Worm (Caenorhabditis elegans): ENCODE data around the gene Y39G8C.2.

Gene Y39G8C.2

DNA sequence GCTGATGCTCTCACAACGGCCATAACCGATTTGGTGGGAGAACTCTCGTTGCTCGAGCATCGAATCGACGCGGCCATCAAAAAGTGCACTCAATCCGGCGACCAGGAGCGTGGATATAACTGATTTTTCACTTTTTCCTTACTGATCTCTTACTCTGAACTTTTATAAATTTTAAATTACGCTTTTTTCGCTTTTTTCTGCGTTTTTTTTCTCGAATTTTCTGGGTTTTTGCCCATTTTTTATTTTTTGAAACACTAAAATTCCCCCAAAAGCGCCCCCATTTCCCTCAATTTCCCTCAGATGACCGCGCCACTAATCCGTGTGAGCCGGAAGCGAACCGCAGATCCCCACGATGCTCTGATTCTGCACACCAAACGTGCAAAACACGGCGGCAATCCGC is 37.0 kb downstream of the Y39G8C.2 start, which contains the start of gene W01G7.4:
Gene W01G7.4, plus strand, starts transcription at position 301 of the 400 bp plus-strand sequence.
- TF ChIP-seq M03D4.4 (tag; optimal IDR thresholded peaks at IDR 0.05): no peak
- TF ChIP-seq ceh-39 (tag; optimal IDR thresholded peaks at IDR 0.05): no peak

DNA sequence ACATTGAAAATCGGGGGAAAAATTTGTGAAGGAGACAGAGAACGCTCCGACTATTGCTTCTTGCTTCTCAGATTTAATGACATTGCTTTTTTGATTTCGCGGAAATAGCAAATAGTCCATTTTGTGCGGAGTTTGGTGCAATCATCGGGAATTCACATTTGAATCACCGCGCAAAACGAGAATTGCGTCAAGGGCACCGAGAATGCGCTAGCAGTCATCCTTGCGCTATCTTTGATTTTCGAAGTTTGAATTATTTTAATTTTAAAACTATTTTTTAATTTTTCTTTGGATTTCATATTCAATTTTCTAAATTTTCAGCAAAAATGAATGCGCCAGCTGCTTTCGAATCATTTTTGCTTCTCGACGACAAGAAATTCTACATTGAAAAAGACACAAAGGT is 37.7 kb downstream of the Y39G8C.2 start, which contains the start of gene rpb-11:
Gene rpb-11, plus strand, starts transcription at position 319 of the 400 bp plus-strand sequence.
- no peak for TF ChIP-seq sem-2 (GFP tag; optimal IDR thresholded peaks at IDR 0.05)
- TF ChIP-seq lin-32 (GFP tag; optimal IDR thresholded peaks at IDR 0.05): peak; percentile 34
- TF ChIP-seq flh-1 (GFP tag; optimal IDR thresholded peaks at IDR 0.05): no peak
- TF ChIP-seq elt-3 (tag; optimal IDR thresholded peaks at IDR 0.05): no peak
- TF ChIP-seq sptf-1 (tag; optimal IDR thresholded peaks at IDR 0.05): peak; percentile 80
- TF ChIP-seq lsy-2 (tag; optimal IDR thresholded peaks at IDR 0.05): peak; percentile 83
- no peak for TF ChIP-seq nhr-28 (tag; optimal IDR thresholded peaks at IDR 0.05)
- TF ChIP-seq drap-1 (GFP tag; optimal IDR thresholded peaks at IDR 0.05): peak; percentile 65
- TF ChIP-seq unc-62 (GFP tag; optimal IDR thresholded peaks at IDR 0.05): peak; percentile 7
- peak; percentile 33 for TF ChIP-seq ceh-39 (tag; optimal IDR thresholded peaks at IDR 0.05)
- peak; percentile 22 for TF ChIP-seq ztf-11 (tag; optimal IDR thresholded peaks at IDR 0.05)
- TF ChIP-seq nhr-12 (tag; optimal IDR thresholded peaks at IDR 0.05): no peak
- TF ChIP-seq mls-2 (tag; optimal IDR thresholded peaks at IDR 0.05): peak; percentile 78
- no peak for TF ChIP-seq snpc-4 (tag; optimal IDR thresholded peaks at IDR 0.05)
- TF ChIP-seq hlh-1 (tag; optimal IDR thresholded peaks at IDR 0.05): peak; percentile 42
- peak; percentile 53 for TF ChIP-seq elt-1 (tag; optimal IDR thresholded peaks at IDR 0.05; ENCODE audit: borderline replicate concordance, insufficient read depth)
- TF ChIP-seq ceh-83 (GFP tag; optimal IDR thresholded peaks at IDR 0.05): no peak
- no peak for TF ChIP-seq nhr-76 (tag; optimal IDR thresholded peaks at IDR 0.05)
- peak; percentile 37 for TF ChIP-seq bed-3 (GFP tag; optimal IDR thresholded peaks at IDR 0.05)
- TF ChIP-seq blmp-1 (tag; optimal IDR thresholded peaks at IDR 0.05): no peak
- peak; percentile 79 for TF ChIP-seq M03D4.4 (tag; optimal IDR thresholded peaks at IDR 0.05)
- no peak for TF ChIP-seq tbx-8 (GFP tag; optimal IDR thresholded peaks at IDR 0.05)
- peak; percentile 66 for TF ChIP-seq ceh-43 (GFP tag; optimal IDR thresholded peaks at IDR 0.05)
- no peak for TF ChIP-seq zip-8 (tag; optimal IDR thresholded peaks at IDR 0.05)
- no peak for TF ChIP-seq mab-5 (tag; optimal IDR thresholded peaks at IDR 0.05)
- peak; percentile 45 for TF ChIP-seq unc-120 (tag; optimal IDR thresholded peaks at IDR 0.05; ENCODE audit: poor library complexity, severe bottlenecking)
- TF ChIP-seq nhr-237 (tag; optimal IDR thresholded peaks at IDR 0.05): peak; percentile 81
- peak; percentile 59 for TF ChIP-seq ces-1 (GFP tag; optimal IDR thresholded peaks at IDR 0.05)
- no peak for TF ChIP-seq unc-39 (tag; optimal IDR thresholded peaks at IDR 0.05)
- peak; percentile 45 for TF ChIP-seq cnd-1 (tag; optimal IDR thresholded peaks at IDR 0.05)
- TF ChIP-seq lin-13 (tag; optimal IDR thresholded peaks at IDR 0.05): peak; percentile 97
- peak; percentile 87 for TF ChIP-seq pha-4 (tag; optimal IDR thresholded peaks at IDR 0.05)
- TF ChIP-seq mep-1 (tag; optimal IDR thresholded peaks at IDR 0.05): peak; percentile 95
- TF ChIP-seq nhr-2 (tag; optimal IDR thresholded peaks at IDR 0.05): peak; percentile 19

DNA sequence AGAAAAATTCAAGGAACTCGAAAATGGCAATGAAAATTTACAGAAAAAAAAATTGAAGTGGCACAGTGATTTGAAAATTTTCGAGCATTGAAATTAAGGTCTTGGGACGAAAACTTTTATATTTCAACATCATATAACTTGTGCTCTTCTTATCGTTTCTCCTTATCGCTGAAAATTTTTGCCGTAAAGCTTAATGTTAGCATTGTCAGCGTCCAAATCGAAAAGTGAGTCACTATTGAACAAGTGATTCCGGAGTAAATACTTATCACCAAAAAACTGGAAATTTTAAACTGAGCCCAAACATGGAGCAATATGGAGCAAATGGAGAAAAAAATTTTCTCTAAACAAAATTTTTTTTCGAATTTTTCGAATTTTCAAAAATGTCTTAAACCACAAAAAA is 41.7 kb downstream of the Y39G8C.2 start:
- TF ChIP-seq hlh-1 (tag; optimal IDR thresholded peaks at IDR 0.05) (no peak), ham-2 (GFP tag; optimal IDR thresholded peaks at IDR 0.05) (no peak), mep-1 (tag; optimal IDR thresholded peaks at IDR 0.05) (no peak), ceh-43 (GFP tag; optimal IDR thresholded peaks at IDR 0.05) (no peak), cnd-1 (tag; optimal IDR thresholded peaks at IDR 0.05) (no peak), unc-120 (tag; optimal IDR thresholded peaks at IDR 0.05; ENCODE audit: poor library complexity, severe bottlenecking) (no peak), nhr-12 (tag; optimal IDR thresholded peaks at IDR 0.05) (no peak), blmp-1 (tag; optimal IDR thresholded peaks at IDR 0.05) (no peak), nhr-2 (tag; optimal IDR thresholded peaks at IDR 0.05) (no peak), nhr-76 (tag; optimal IDR thresholded peaks at IDR 0.05) (no peak)

DNA sequence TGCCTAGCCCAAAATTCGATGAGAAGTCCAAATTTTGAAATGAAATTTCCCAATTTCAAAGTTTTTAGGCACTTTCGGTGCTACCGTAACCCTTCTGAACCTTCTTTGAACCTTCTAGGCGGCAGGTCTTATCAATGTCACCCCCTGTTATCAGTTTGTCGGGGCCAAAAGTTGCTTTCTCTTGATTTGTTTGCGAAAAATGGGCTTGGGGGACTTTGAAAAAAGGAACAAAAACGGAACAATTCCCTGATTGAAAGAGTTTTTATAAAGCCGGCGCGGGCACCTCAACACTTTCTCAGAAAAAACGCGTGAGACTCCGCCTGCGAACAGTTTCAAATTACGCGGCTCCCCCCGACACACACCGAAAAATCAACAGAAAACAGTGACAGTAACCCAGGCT is 44.3 kb downstream of the Y39G8C.2 start:
- TF ChIP-seq tbx-8 (GFP tag; optimal IDR thresholded peaks at IDR 0.05) (no peak), blmp-1 (tag; optimal IDR thresholded peaks at IDR 0.05) (no peak), lsy-2 (tag; optimal IDR thresholded peaks at IDR 0.05) (no peak), pha-4 (tag; optimal IDR thresholded peaks at IDR 0.05) (no peak), ztf-11 (tag; optimal IDR thresholded peaks at IDR 0.05) (no peak), hlh-1 (tag; optimal IDR thresholded peaks at IDR 0.05) (no peak), nhr-12 (tag; optimal IDR thresholded peaks at IDR 0.05) (no peak), ceh-39 (tag; optimal IDR thresholded peaks at IDR 0.05) (no peak), M03D4.4 (tag; optimal IDR thresholded peaks at IDR 0.05) (no peak), unc-62 (GFP tag; optimal IDR thresholded peaks at IDR 0.05) (no peak), zip-8 (tag; optimal IDR thresholded peaks at IDR 0.05) (no peak), nhr-76 (tag; optimal IDR thresholded peaks at IDR 0.05) (no peak), unc-39 (tag; optimal IDR thresholded peaks at IDR 0.05) (no peak), lin-13 (tag; optimal IDR thresholded peaks at IDR 0.05) (no peak), bed-3 (GFP tag; optimal IDR thresholded peaks at IDR 0.05) (no peak)
